Fruit fly (Drosophila melanogaster) whole organism, embryonic: ENCODE data around the gene wam.

Experiments used
- CG10274 ChIP-seq: fragments of 200-800 bp; sonication (Bioruptor generic); optimal IDR thresholded peaks from 3 replicates; lab custom pipeline; 2017; ENCODE audit warnings: missing biosample characterization, mild to moderate bottlenecking, missing genetic modification characterization
- CG10462 ChIP-seq: fragments of 200-800 bp; sonication (Bioruptor generic); optimal IDR thresholded peaks from 2 replicates; lab custom pipeline; 2016; ENCODE audit warnings: missing biosample characterization, missing genetic modification characterization
- CG10543 ChIP-seq: fragments of 200-800 bp; sonication (Bioruptor generic); optimal IDR thresholded peaks from 3 replicates; lab custom pipeline; 2017; ENCODE audit warnings: missing biosample characterization, mild to moderate bottlenecking, missing genetic modification characterization, moderate library complexity
- CG10565 ChIP-seq: fragments of 200-800 bp; sonication (Bioruptor generic); optimal IDR thresholded peaks from 3 replicates; lab custom pipeline; 2016; ENCODE audit warnings: missing biosample characterization, mild to moderate bottlenecking, missing genetic modification characterization
- CG10654 ChIP-seq: fragments of 200-800 bp; sonication (Bioruptor generic); optimal IDR thresholded peaks from 2 replicates; lab custom pipeline; 2016; ENCODE audit warnings: missing biosample characterization, missing genetic modification characterization
- CG11695 ChIP-seq: fragments of 200-800 bp; sonication (Bioruptor generic); IDR thresholded peaks from 3 replicates; pipeline ENCODE4 v1.3.6; 2022; ENCODE audit warnings: missing biosample characterization, missing genetic modification characterization
- CG11696 ChIP-seq: fragments of 200-800 bp; sonication (Bioruptor generic); IDR thresholded peaks from 2 replicates; pipeline ENCODE4 v1.3.6; 2022; ENCODE audit warnings: missing biosample characterization, missing genetic modification characterization
- CG13287 ChIP-seq: fragments of 200-800 bp; sonication (Bioruptor generic); IDR thresholded peaks from 2 replicates; pipeline ENCODE4 v1.3.6; 2022; ENCODE audit warnings: missing biosample characterization, missing genetic modification characterization; ENCODE audit not compliant: partially characterized antibody
- CG16815 ChIP-seq: fragments of 200-800 bp; sonication (Bioruptor generic); optimal IDR thresholded peaks from 3 replicates; lab custom pipeline; 2017; ENCODE audit warnings: missing biosample characterization, mild to moderate bottlenecking, missing genetic modification characterization
- CG17328 ChIP-seq: fragments of 200-800 bp; sonication (Bioruptor generic); IDR thresholded peaks from 2 replicates; pipeline ENCODE4 v1.3.6; 2022; ENCODE audit warnings: missing biosample characterization, missing genetic modification characterization
- CG17802 ChIP-seq: fragments of 200-800 bp; sonication (Bioruptor generic); optimal IDR thresholded peaks from 2 replicates; lab custom pipeline; 2018; ENCODE audit warnings: missing biosample characterization, mild to moderate bottlenecking, missing genetic modification characterization, moderate library complexity
- CG1832 ChIP-seq: fragments of 200-800 bp; sonication (Bioruptor generic); optimal IDR thresholded peaks from 2 replicates; lab custom pipeline; 2017; ENCODE audit warnings: missing biosample characterization, mild to moderate bottlenecking, missing genetic modification characterization, inconsistent platforms
- CG18476 ChIP-seq: fragments of 200-800 bp; sonication (Bioruptor generic); optimal IDR thresholded peaks from 2 replicates; lab custom pipeline; 2016; ENCODE audit warnings: missing biosample characterization, mild to moderate bottlenecking, missing genetic modification characterization
- CG2202 ChIP-seq: fragments of 200-800 bp; sonication (Bioruptor generic); optimal IDR thresholded peaks from 2 replicates; lab custom pipeline; 2018; ENCODE audit warnings: missing biosample characterization, mild to moderate bottlenecking, missing genetic modification characterization
- CG34376 ChIP-seq: fragments of 200-800 bp; sonication (Bioruptor generic); optimal IDR thresholded peaks from 2 replicates; lab custom pipeline; 2018; ENCODE audit warnings: missing biosample characterization, mild to moderate bottlenecking, missing genetic modification characterization
- CG34422 ChIP-seq: fragments of 200-800 bp; sonication (Bioruptor generic); IDR thresholded peaks from 3 replicates; pipeline ENCODE4 v1.3.6; 2022; ENCODE audit warnings: missing biosample characterization, missing genetic modification characterization
- CG4404 ChIP-seq: fragments of 200-800 bp; sonication (Bioruptor generic); IDR thresholded peaks from 2 replicates; pipeline ENCODE4 v1.3.6; 2022; ENCODE audit warnings: missing biosample characterization, missing genetic modification characterization
- CG4424 ChIP-seq: fragments of 200-800 bp; sonication (Bioruptor generic); optimal IDR thresholded peaks from 3 replicates; lab custom pipeline; 2016; ENCODE audit warnings: missing biosample characterization, missing genetic modification characterization
- CG4730 ChIP-seq: fragments of 200-800 bp; sonication (Bioruptor generic); IDR thresholded peaks from 2 replicates; pipeline ENCODE4 v1.3.6; 2022; ENCODE audit warnings: missing biosample characterization, missing genetic modification characterization
- CG6791 ChIP-seq: fragments of 200-800 bp; sonication (Bioruptor generic); IDR thresholded peaks from 3 replicates; pipeline ENCODE4 v1.3.6; 2022; ENCODE audit warnings: missing biosample characterization, missing genetic modification characterization; ENCODE audit not compliant: partially characterized antibody
- CG6854 ChIP-seq: fragments of 200-800 bp; sonication (Bioruptor generic); optimal IDR thresholded peaks from 3 replicates; lab custom pipeline; 2017; ENCODE audit warnings: missing biosample characterization, mild to moderate bottlenecking, missing genetic modification characterization
- CG7372 ChIP-seq: fragments of 200-800 bp; sonication (Bioruptor generic); IDR thresholded peaks from 2 replicates; pipeline ENCODE4 v1.3.6; 2022; ENCODE audit warnings: missing biosample characterization, missing genetic modification characterization
- CG8290 ChIP-seq, 3 experiments: fragments of 200-800 bp; sonication (Bioruptor generic); optimal IDR thresholded peaks; 2 replicates each; lab custom pipeline; 2016 to 2019; ENCODE audit warnings: missing biosample characterization in 3 of 3, missing genetic modification characterization in 3 of 3, mild to moderate bottlenecking in 2 of 3, moderate library complexity in 1 of 3
- D19B ChIP-seq: fragments of 200-800 bp; sonication (Bioruptor generic); optimal IDR thresholded peaks from 2 replicates; lab custom pipeline; 2017; ENCODE audit warnings: missing biosample characterization, mild to moderate bottlenecking, missing genetic modification characterization
- Dll ChIP-seq: fragments of 200-800 bp; sonication (Bioruptor generic); IDR thresholded peaks from 4 replicates; pipeline ENCODE4 v1.3.6; 2022; ENCODE audit warnings: missing biosample characterization, missing genetic modification characterization; ENCODE audit not compliant: partially characterized antibody
- HLH54F ChIP-seq: fragments of 200-800 bp; sonication (Bioruptor generic); optimal IDR thresholded peaks from 3 replicates; lab custom pipeline; 2016; ENCODE audit warnings: missing biosample characterization, missing genetic modification characterization
- Max ChIP-seq: fragments of 200-800 bp; sonication (Bioruptor generic); optimal IDR thresholded peaks from 2 replicates; lab custom pipeline; 2016; ENCODE audit warnings: missing biosample characterization, mild to moderate bottlenecking, missing genetic modification characterization
- Meics ChIP-seq: fragments of 200-800 bp; sonication (Bioruptor generic); optimal IDR thresholded peaks from 2 replicates; lab custom pipeline; 2017; ENCODE audit warnings: missing biosample characterization, mild to moderate bottlenecking, missing genetic modification characterization
- Side ChIP-seq: fragments of 200-800 bp; sonication (Bioruptor generic); optimal IDR thresholded peaks from 2 replicates; lab custom pipeline; 2016; ENCODE audit warnings: missing biosample characterization, missing genetic modification characterization
- Sox100B ChIP-seq: fragments of 200-800 bp; sonication (Bioruptor generic); optimal IDR thresholded peaks from 3 replicates; lab custom pipeline; 2018; ENCODE audit warnings: missing biosample characterization, mild to moderate bottlenecking, missing genetic modification characterization
- abd-A ChIP-seq: fragments of 200-800 bp; sonication (Bioruptor generic); optimal IDR thresholded peaks from 3 replicates; lab custom pipeline; 2019; ENCODE audit warnings: missing biosample characterization, mild to moderate bottlenecking, missing genetic modification characterization, moderate library complexity
- ato ChIP-seq: fragments of 200-800 bp; sonication (Bioruptor generic); IDR thresholded peaks from 2 replicates; pipeline ENCODE4 v1.3.6; 2022; ENCODE audit warnings: missing biosample characterization, missing genetic modification characterization; ENCODE audit not compliant: partially characterized antibody
- cg ChIP-seq: fragments of 200-800 bp; sonication (Bioruptor generic); optimal IDR thresholded peaks from 3 replicates; lab custom pipeline; 2019; ENCODE audit warnings: missing biosample characterization, mild to moderate bottlenecking, missing genetic modification characterization, moderate library complexity
- crp ChIP-seq, 2 experiments: fragments of 200-800 bp; sonication (Bioruptor generic); optimal IDR thresholded peaks; 2 replicates in 1 of 2; 3 replicates in 1 of 2; lab custom pipeline; 2017; ENCODE audit warnings: missing biosample characterization in 2 of 2, missing genetic modification characterization in 2 of 2, mild to moderate bottlenecking in 1 of 2, moderate library complexity in 1 of 2
- dmrt11E ChIP-seq: fragments of 200-800 bp; sonication (Bioruptor generic); optimal IDR thresholded peaks from 3 replicates; lab custom pipeline; 2018; ENCODE audit warnings: missing biosample characterization, mild to moderate bottlenecking, missing genetic modification characterization, moderate library complexity
- eve ChIP-seq, 2 experiments: fragments of >200 bp; optimal IDR thresholded peaks; 2 replicates each; lab custom pipeline; 2017; ENCODE audit warnings: missing biosample characterization in 2 of 2, missing genetic modification characterization in 2 of 2
- ftz-f1 ChIP-seq: fragments of 200-800 bp; sonication (Bioruptor generic); optimal IDR thresholded peaks from 2 replicates; lab custom pipeline; 2016; ENCODE audit warnings: missing biosample characterization, missing genetic modification characterization
- gce ChIP-seq: fragments of 200-800 bp; sonication (Bioruptor generic); IDR thresholded peaks from 3 replicates; pipeline ENCODE4 v1.3.6; 2022; ENCODE audit warnings: missing biosample characterization, missing genetic modification characterization
- ham ChIP-seq: fragments of 200-800 bp; sonication (Bioruptor generic); IDR thresholded peaks from 2 replicates; pipeline ENCODE4 v1.3.6; 2022; ENCODE audit warnings: missing biosample characterization, missing genetic modification characterization
- knrl ChIP-seq: fragments of 200-800 bp; sonication (Bioruptor generic); IDR thresholded peaks from 3 replicates; pipeline ENCODE4 v1.3.6; 2022; ENCODE audit warnings: missing biosample characterization, missing genetic modification characterization; ENCODE audit not compliant: partially characterized antibody
- nerfin-2 ChIP-seq: fragments of 200-800 bp; sonication (Bioruptor generic); IDR thresholded peaks from 2 replicates; pipeline ENCODE4 v1.3.6; 2022; ENCODE audit warnings: missing biosample characterization, missing genetic modification characterization; ENCODE audit not compliant: partially characterized antibody
- pb ChIP-seq: fragments of 200-800 bp; sonication (Bioruptor generic); optimal IDR thresholded peaks from 3 replicates; lab custom pipeline; 2016; ENCODE audit warnings: missing biosample characterization, missing genetic modification characterization
- pum ChIP-seq: fragments of 200-800 bp; sonication (Bioruptor generic); optimal IDR thresholded peaks from 2 replicates; lab custom pipeline; 2016; ENCODE audit warnings: missing biosample characterization, missing genetic modification characterization
- ssp ChIP-seq: fragments of 200-800 bp; sonication (Bioruptor generic); IDR thresholded peaks from 2 replicates; pipeline ENCODE4 v1.3.6; 2022; ENCODE audit warnings: missing biosample characterization, missing genetic modification characterization
- stc ChIP-seq: fragments of 200-800 bp; sonication (Bioruptor generic); IDR thresholded peaks from 2 replicates; pipeline ENCODE4 v1.3.6; 2022; ENCODE audit warnings: missing biosample characterization, missing genetic modification characterization
- sug ChIP-seq: fragments of 200-800 bp; optimal IDR thresholded peaks from 2 replicates; lab custom pipeline; 2019; ENCODE audit warnings: missing biosample characterization, mild to moderate bottlenecking, missing genetic modification characterization, moderate library complexity
- tgo ChIP-seq: fragments of 200-800 bp; sonication (Bioruptor generic); IDR thresholded peaks from 3 replicates; pipeline ENCODE4 v1.3.6; 2022; ENCODE audit warnings: missing biosample characterization, missing genetic modification characterization
- tin ChIP-seq: fragments of 200-800 bp; sonication (Bioruptor generic); optimal IDR thresholded peaks from 3 replicates; lab custom pipeline; 2016; ENCODE audit warnings: missing biosample characterization, missing genetic modification characterization
- tx ChIP-seq: fragments of 200-800 bp; sonication (Bioruptor generic); optimal IDR thresholded peaks from 2 replicates; lab custom pipeline; 2016; ENCODE audit warnings: missing biosample characterization, missing genetic modification characterization
- zfh1 ChIP-seq: fragments of 200-800 bp; sonication (Bioruptor generic); IDR thresholded peaks from 3 replicates; pipeline ENCODE4 v1.3.6; 2022; ENCODE audit warnings: missing biosample characterization, missing genetic modification characterization

Gene wam

dm6 chr3R:23335577-23335976 lies 47.7 kb upstream of the wam start (continued):
- peak; percentile 76 for TF ChIP-seq Max (GFP tag; lab: Kevin White, UChicago)
- no peak for TF ChIP-seq CG13287 (GFP tag; lab: Robert Waterston, UW)
- TF ChIP-seq CG18476 (GFP tag; lab: Kevin White, UChicago) = peak; percentile 63
- TF ChIP-seq tin (GFP tag; lab: Kevin White, UChicago) = peak; percentile 32
- TF ChIP-seq Meics (GFP tag; lab: Kevin White, UChicago) = peak; percentile 94
- TF ChIP-seq sug (tag; lab: Kevin White, UChicago) = peak; percentile 86
- TF ChIP-seq CG4424 = peak; percentile 71
- no peak for TF ChIP-seq pb (GFP tag; lab: Kevin White, UChicago)
- TF ChIP-seq CG4404 (GFP tag; lab: Robert Waterston, UW) = 0 out of 2 replicates have a peak, but pooled peaks have one; percentile 23
- no peak for TF ChIP-seq CG10565 (GFP tag; lab: Kevin White, UChicago)
- TF ChIP-seq CG8290 (GFP tag; optimal IDR thresholded peaks at IDR 0.05; lab: Kevin White, UChicago) = no peak
- peak in 1 of 2 experiments; percentile 47 for TF ChIP-seq CG8290 (tag; optimal IDR thresholded peaks at IDR 0.05; lab: Kevin White, UChicago)
- peak; percentile 93 for TF ChIP-seq CG10543 (GFP tag; lab: Kevin White, UChicago)
- peak; percentile 43 for TF ChIP-seq dmrt11E (tag; lab: Kevin White, UChicago)
- 0 out of 2 replicates have a peak, but pooled peaks have one; percentile 54 for TF ChIP-seq CG4730 (GFP tag; lab: Robert Waterston, UW)
- TF ChIP-seq crp (GFP tag; optimal IDR thresholded peaks at IDR 0.05; lab: Kevin White, UChicago) = no peak
- peak; percentile 37; the same call in 1 of the 3 replicates for TF ChIP-seq tgo (GFP tag; lab: Robert Waterston, UW)
- no peak for TF ChIP-seq CG6791 (GFP tag; lab: Robert Waterston, UW)
- TF ChIP-seq zfh1 (GFP tag; lab: Robert Waterston, UW) = peak; percentile 70; the same call in 2 of the 3 replicates
- TF ChIP-seq ham (GFP tag; lab: Robert Waterston, UW) = peak; percentile 47; the same call in 1 of the 2 replicates
- TF ChIP-seq abd-A (tag; lab: Kevin White, UChicago) = no peak
- no peak for TF ChIP-seq knrl (GFP tag; lab: Robert Waterston, UW)
- TF ChIP-seq Side = no peak
- no peak for TF ChIP-seq ato (GFP tag; lab: Robert Waterston, UW)
- TF ChIP-seq CG10654 = peak; percentile 64
- peak; percentile 56; the same call in 1 of the 2 replicates for TF ChIP-seq CG11696 (GFP tag; lab: Robert Waterston, UW)
- peak; percentile 8 for TF ChIP-seq CG10462
- TF ChIP-seq D19B = peak; percentile 75
- TF ChIP-seq cg (GFP tag; lab: Kevin White, UChicago) = no peak
- peak; percentile 79 for TF ChIP-seq Sox100B
- TF ChIP-seq eve (GFP tag; optimal IDR thresholded peaks at IDR 0.05; lab: Kevin White, UChicago) = no peak
- peak; percentile 62; the same call in 2 of the 3 replicates for TF ChIP-seq CG34422 (GFP tag; lab: Robert Waterston, UW)
- TF ChIP-seq pum = no peak
- TF ChIP-seq CG11695 (GFP tag; lab: Robert Waterston, UW) = peak; percentile 74; the same call in 2 of the 3 replicates
- peak; percentile 73 for TF ChIP-seq CG10274 (GFP tag; lab: Kevin White, UChicago)
- TF ChIP-seq CG34376 (GFP tag; lab: Kevin White, UChicago) = peak; percentile 66
- peak; percentile 85 for TF ChIP-seq CG7372 (GFP tag; lab: Robert Waterston, UW)
- TF ChIP-seq stc (GFP tag; lab: Robert Waterston, UW) = peak; percentile 53; the same call in 1 of the 2 replicates
- TF ChIP-seq CG17328 (GFP tag; lab: Robert Waterston, UW) = no peak
- TF ChIP-seq CG6854 (GFP tag; lab: Kevin White, UChicago) = peak; percentile 75
- TF ChIP-seq HLH54F = no peak
- no peak for TF ChIP-seq ftz-f1 (GFP tag; lab: Kevin White, UChicago)
- TF ChIP-seq gce (GFP tag; lab: Robert Waterston, UW) = no peak
- TF ChIP-seq ssp (GFP tag; lab: Robert Waterston, UW) = no peak
- peak; percentile 37 for TF ChIP-seq CG16815
- no peak for TF ChIP-seq CG1832 (GFP tag; lab: Kevin White, UChicago)
- TF ChIP-seq CG2202 (tag; lab: Kevin White, UChicago) = peak; percentile 0
- no peak for TF ChIP-seq tx (GFP tag; lab: Kevin White, UChicago)
- TF ChIP-seq nerfin-2 (GFP tag; lab: Robert Waterston, UW) = no peak
- TF ChIP-seq Dll = no peak
- TF ChIP-seq CG17802 = no peak
